Worm (Caenorhabditis elegans) whole organism, L1 larva: ENCODE results near the gene F49C5.9.

Experiments used
- lin-14 ChIP-seq: fragments of 200-800 bp; sonication (Bioruptor generic); optimal IDR thresholded peaks from 2 replicates; lab custom pipeline; 2018; ENCODE audit warnings: mild to moderate bottlenecking, missing genetic modification characterization, moderate library complexity, missing compliant biosample characterization
- mab-9 ChIP-seq: fragments of 200-800 bp; sonication (Bioruptor generic); IDR thresholded peaks from 2 replicates; pipeline ENCODE4 v1.3.6; 2022; ENCODE audit warnings: missing genetic modification reagents, missing genetic modification characterization, missing compliant biosample characterization

ce11 chrII:12507038-12507437, 37.4 kb downstream of the F49C5.9 start, which contains the start of gene srh-68:
- TF ChIP-seq lin-14 (GFP tag; lab: Kevin White, UChicago): no peak
- TF ChIP-seq mab-9 (GFP tag; lab: Robert Waterston, UW): no peak
